Worm (Caenorhabditis elegans): ENCODE data around the gene W01C8.5.

The W01C8.5 gene

ce11 chrX:5689077-5689476 is 8.0 kb downstream of the W01C8.5 start (continued):
- no peak for TF ChIP-seq C17E4.6 (GFP tag; IDR thresholded peaks at IDR 0.05)
- no peak for TF ChIP-seq ztf-6 (GFP tag; IDR thresholded peaks at IDR 0.05)
- TF ChIP-seq zim-3 (tag; optimal IDR thresholded peaks at IDR 0.05), result no peak
- TF ChIP-seq him-1 (tag; optimal IDR thresholded peaks at IDR 0.05), result no peak

ce11 chrX:5686065-5686464 is 11.0 kb downstream of the W01C8.5 start, which contains the start of gene set-20:
set-20 (minus strand) TSS chrX:5686158.
- TF ChIP-seq K12H6.12 (tag; optimal IDR thresholded peaks at IDR 0.05) (no peak), nhr-80 (tag; optimal IDR thresholded peaks at IDR 0.05) (peak; percentile 44), madf-6 (GFP tag; IDR thresholded peaks at IDR 0.05) (no peak), ceh-27 (GFP tag; optimal IDR thresholded peaks at IDR 0.05) (peak; percentile 23), dox-1 (GFP tag; IDR thresholded peaks at IDR 0.05) (peak; percentile 70), die-1 (tag; optimal IDR thresholded peaks at IDR 0.05) (peak; percentile 1), madf-10 (tag; optimal IDR thresholded peaks at IDR 0.05) (no peak), zfh-2 (GFP tag; conservative IDR thresholded peaks at IDR 0.05) (peak; percentile 65), hmg-1.2 (GFP tag; IDR thresholded peaks at IDR 0.05) (0 out of 2 replicates have a peak, but pooled peaks have one; percentile 48), chd-7 (tag; optimal IDR thresholded peaks at IDR 0.05) (no peak), F23B12.7 (tag; optimal IDR thresholded peaks at IDR 0.05; ENCODE audit: insufficient read depth) (peak; percentile 26), bed-2 (GFP tag; IDR thresholded peaks at IDR 0.05) (no peak)

ce11 chrX:5680125-5680524 is 17.0 kb downstream of the W01C8.5 start, which contains the start of gene set-19:
set-19 (minus strand) TSS chrX:5680225.
- no peak for TF ChIP-seq madf-6 (GFP tag; IDR thresholded peaks at IDR 0.05)
- TF ChIP-seq somi-1 (GFP tag; optimal IDR thresholded peaks at IDR 0.05), result no peak
- TF ChIP-seq attf-3 (GFP tag; conservative IDR thresholded peaks at IDR 0.05), result no peak
- no peak for TF ChIP-seq him-1 (tag; optimal IDR thresholded peaks at IDR 0.05)
- no peak for TF ChIP-seq die-1 (tag; optimal IDR thresholded peaks at IDR 0.05)

ce11 chrX:5672615-5673014 is 24.5 kb downstream of the W01C8.5 start:
- TF ChIP-seq F39B2.1 (GFP tag; IDR thresholded peaks at IDR 0.05), result no peak
- no peak for TF ChIP-seq Y95B8A.8 (GFP tag; IDR thresholded peaks at IDR 0.05)
- no peak for TF ChIP-seq B0035.1 (tag; optimal IDR thresholded peaks at IDR 0.05)
- no peak for TF ChIP-seq rcor-1 (GFP tag; IDR thresholded peaks at IDR 0.05)

- TF ChIP-seq cebp-1 (GFP tag; IDR thresholded peaks at IDR 0.05), result 0 out of 2 replicates have a peak, but pooled peaks have one; percentile 27
- no peak for TF ChIP-seq cebp-1 (tag; optimal IDR thresholded peaks at IDR 0.05)
- TF ChIP-seq B0261.1 (tag; optimal IDR thresholded peaks at IDR 0.05), result no peak
- TF ChIP-seq tbp1 (GFP tag; optimal IDR thresholded peaks at IDR 0.05), result no peak
- TF ChIP-seq nhr-80 (tag; optimal IDR thresholded peaks at IDR 0.05), result peak; percentile 69
- TF ChIP-seq hrde-1 (tag; optimal IDR thresholded peaks at IDR 0.05; ENCODE audit: borderline replicate concordance), result no peak
Measured at ce11 chrX:5670829-5671228, 26.3 kb downstream of the W01C8.5 start.

- TF ChIP-seq dpff-1 (tag; optimal IDR thresholded peaks at IDR 0.05) (no peak), attf-6 (GFP tag; IDR thresholded peaks at IDR 0.05) (no peak), attf-5 (GFP tag; optimal IDR thresholded peaks at IDR 0.05) (no peak), nfyb-1 (GFP tag; IDR thresholded peaks at IDR 0.05) (no peak), ztf-28 (GFP tag; IDR thresholded peaks at IDR 0.05) (no peak), F22D6.2 (tag; optimal IDR thresholded peaks at IDR 0.05) (no peak), egl-44 (GFP tag; IDR thresholded peaks at IDR 0.05) (no peak), nhr-80 (tag; optimal IDR thresholded peaks at IDR 0.05) (peak; percentile 92), B0336.3 (GFP tag; IDR thresholded peaks at IDR 0.05) (no peak), dpl-1 (GFP tag; optimal IDR thresholded peaks at IDR 0.05) (no peak), dox-1 (GFP tag; IDR thresholded peaks at IDR 0.05) (peak; percentile 62), nhr-27 (tag; optimal IDR thresholded peaks at IDR 0.05) (no peak)
Measured at ce11 chrX:5669733-5670132, 27.4 kb downstream of the W01C8.5 start.
